Worm (Caenorhabditis elegans) whole organism, late embryonic: ENCODE data around the gene C05C12.6.
A peak's percentile ranks its signal among the peaks of the same experiment; 100 is the strongest.

ENCODE experiments used
- C08G9.2 ChIP-seq: sonication (generic microtip); optimal IDR thresholded peaks from 2 replicates; lab custom pipeline; 2016; ENCODE audit warnings: mild to moderate bottlenecking, missing genetic modification characterization, moderate library complexity, missing compliant biosample characterization
- F13H6.1 ChIP-seq: sonication (generic microtip); optimal IDR thresholded peaks from 2 replicates; lab custom pipeline; 2016; ENCODE audit warnings: missing genetic modification characterization, missing compliant biosample characterization
- T23F11.4 ChIP-seq: fragments of 200-800 bp; sonication (Bioruptor generic); optimal IDR thresholded peaks from 2 replicates; lab custom pipeline; 2018; ENCODE audit warnings: mild to moderate bottlenecking, missing genetic modification characterization, missing compliant biosample characterization
- Y22D7AL.16 ChIP-seq: sonication (generic microtip); optimal IDR thresholded peaks from 2 replicates; lab custom pipeline; 2016; ENCODE audit warnings: missing genetic modification characterization, missing compliant biosample characterization
- ahr-1 ChIP-seq: sonication (generic microtip); optimal IDR thresholded peaks from 2 replicates; lab custom pipeline; 2016; ENCODE audit warnings: missing genetic modification characterization, missing compliant biosample characterization
- ceh-14 ChIP-seq: sonication (generic microtip); optimal IDR thresholded peaks from 2 replicates; lab custom pipeline; 2016; ENCODE audit warnings: missing genotype, missing genetic modification characterization, missing compliant biosample characterization
- ceh-19 ChIP-seq: fragments of 200-800 bp; sonication (Bioruptor generic); optimal IDR thresholded peaks from 2 replicates; lab custom pipeline; 2018; ENCODE audit warnings: mild to moderate bottlenecking, missing genetic modification characterization, missing compliant biosample characterization
- ceh-2 ChIP-seq: sonication (generic microtip); optimal IDR thresholded peaks from 2 replicates; lab custom pipeline; 2016; ENCODE audit warnings: missing genotype, missing genetic modification characterization, missing compliant biosample characterization
- ceh-24 ChIP-seq: sonication (generic microtip); optimal IDR thresholded peaks from 2 replicates; lab custom pipeline; 2016; ENCODE audit warnings: mild to moderate bottlenecking, missing genetic modification characterization, missing compliant biosample characterization
- ceh-30 ChIP-seq: fragments of 150-350 bp; optimal IDR thresholded peaks from 2 replicates; lab custom pipeline; 2014; ENCODE audit warnings: missing biosample characterization, missing genetic modification characterization
- ceh-31 ChIP-seq: sonication (generic microtip); optimal IDR thresholded peaks from 2 replicates; lab custom pipeline; 2016; ENCODE audit warnings: missing genetic modification characterization, missing compliant biosample characterization
- ceh-45 ChIP-seq: fragments of 200-800 bp; sonication (Bioruptor generic); IDR thresholded peaks from 2 replicates; pipeline ENCODE4 v1.3.6; 2022; ENCODE audit warnings: missing genetic modification reagents, missing genetic modification characterization, missing compliant biosample characterization
- che-1 ChIP-seq: sonication (generic microtip); optimal IDR thresholded peaks from 2 replicates; lab custom pipeline; 2016; ENCODE audit warnings: mild to moderate bottlenecking, missing genetic modification characterization, missing compliant biosample characterization
- dve-1 ChIP-seq: sonication (generic microtip); optimal IDR thresholded peaks from 2 replicates; lab custom pipeline; 2017; ENCODE audit warnings: antibody characterized with exemption, mild to moderate bottlenecking, missing genetic modification characterization, missing compliant biosample characterization
- elt-2 ChIP-seq: sonication (generic microtip); optimal IDR thresholded peaks from 2 replicates; lab custom pipeline; 2016; ENCODE audit warnings: missing genetic modification reagents, missing genetic modification characterization, missing compliant biosample characterization
- fax-1 ChIP-seq: sonication (generic microtip); optimal IDR thresholded peaks from 2 replicates; lab custom pipeline; 2016; ENCODE audit warnings: missing genotype, missing genetic modification characterization, missing compliant biosample characterization
- fkh-6 ChIP-seq: sonication (generic microtip); optimal IDR thresholded peaks from 2 replicates; lab custom pipeline; 2016; ENCODE audit warnings: missing genetic modification characterization, missing compliant biosample characterization
- gmeb-2 ChIP-seq: sonication (generic microtip); optimal IDR thresholded peaks from 2 replicates; lab custom pipeline; 2016; ENCODE audit warnings: missing genetic modification characterization, inconsistent platforms, missing compliant biosample characterization
- hlh-13 ChIP-seq: fragments of 200-800 bp; sonication (Bioruptor generic); optimal IDR thresholded peaks from 2 replicates; lab custom pipeline; 2018; ENCODE audit warnings: mild to moderate bottlenecking, missing genetic modification characterization, missing compliant biosample characterization
- hlh-30 ChIP-seq: sonication (generic microtip); optimal IDR thresholded peaks from 2 replicates; lab custom pipeline; 2017; ENCODE audit warnings: antibody characterized with exemption, missing genetic modification characterization, missing compliant biosample characterization; ENCODE audit not compliant: insufficient read depth
- hlh-6 ChIP-seq: sonication (generic microtip); optimal IDR thresholded peaks from 2 replicates; lab custom pipeline; 2016; ENCODE audit warnings: missing genotype, missing genetic modification characterization, missing compliant biosample characterization
- lim-6 ChIP-seq: sonication (generic microtip); optimal IDR thresholded peaks from 2 replicates; lab custom pipeline; 2016; ENCODE audit warnings: missing genetic modification characterization, missing compliant biosample characterization
- lin-11 ChIP-seq: fragments of 200-800 bp; sonication (Bioruptor generic); optimal IDR thresholded peaks from 2 replicates; lab custom pipeline; 2018; ENCODE audit warnings: mild to moderate bottlenecking, missing genetic modification characterization, missing compliant biosample characterization
- madf-2 ChIP-seq: sonication (generic microtip); optimal IDR thresholded peaks from 2 replicates; lab custom pipeline; 2017; ENCODE audit warnings: missing genetic modification characterization, missing compliant biosample characterization
- nhr-11 ChIP-seq: fragments of 150-350 bp; optimal IDR thresholded peaks from 2 replicates; lab custom pipeline; 2014; ENCODE audit warnings: missing biosample characterization, missing genetic modification characterization
- nhr-232 ChIP-seq: sonication (generic microtip); optimal IDR thresholded peaks from 2 replicates; lab custom pipeline; 2016; ENCODE audit warnings: missing genetic modification characterization, missing compliant biosample characterization
- npax-4 ChIP-seq: sonication (generic microtip); optimal IDR thresholded peaks from 2 replicates; lab custom pipeline; 2016; ENCODE audit warnings: missing genetic modification characterization, missing compliant biosample characterization
- odd-2 ChIP-seq: sonication (generic microtip); optimal IDR thresholded peaks from 2 replicates; lab custom pipeline; 2017; ENCODE audit warnings: antibody characterized with exemption, mild to moderate bottlenecking, missing genetic modification characterization, missing compliant biosample characterization
- pag-3 ChIP-seq: sonication (generic microtip); optimal IDR thresholded peaks from 2 replicates; lab custom pipeline; 2016; ENCODE audit warnings: missing compliant biosample characterization, missing genetic modification characterization, borderline replicate concordance
- pat-9 ChIP-seq: fragments of 200-800 bp; sonication (Bioruptor generic); optimal IDR thresholded peaks from 2 replicates; lab custom pipeline; 2018; ENCODE audit warnings: mild to moderate bottlenecking, missing genetic modification characterization, moderate library complexity, missing compliant biosample characterization
- pros-1 ChIP-seq: fragments of 150-350 bp; optimal IDR thresholded peaks from 2 replicates; lab custom pipeline; 2014; ENCODE audit warnings: missing biosample characterization, missing genetic modification reagents, missing genetic modification characterization
- rnt-1 ChIP-seq: sonication (generic microtip); optimal IDR thresholded peaks from 2 replicates; lab custom pipeline; 2016; ENCODE audit warnings: missing genetic modification characterization, missing compliant biosample characterization
- sox-2 ChIP-seq: fragments of 200-800 bp; sonication (Bioruptor generic); IDR thresholded peaks from 2 replicates; pipeline ENCODE4 v1.3.6; 2022; ENCODE audit warnings: missing genetic modification reagents, missing genetic modification characterization, missing compliant biosample characterization
- ttx-3 ChIP-seq: sonication (generic microtip); optimal IDR thresholded peaks from 2 replicates; lab custom pipeline; 2016; ENCODE audit warnings: missing genetic modification reagents, missing genetic modification characterization, missing compliant biosample characterization
- unc-55 ChIP-seq: sonication (generic microtip); optimal IDR thresholded peaks from 2 replicates; lab custom pipeline; 2017; ENCODE audit warnings: missing biosample characterization, missing genetic modification reagents, missing genetic modification characterization
- zip-5 ChIP-seq: sonication (generic microtip); optimal IDR thresholded peaks from 2 replicates; lab custom pipeline; 2016; ENCODE audit warnings: missing genetic modification characterization, missing compliant biosample characterization
- ztf-16 ChIP-seq: sonication (generic microtip); optimal IDR thresholded peaks from 2 replicates; lab custom pipeline; 2017; ENCODE audit warnings: missing genetic modification characterization, missing compliant biosample characterization

C05C12.6 gene

DNA sequence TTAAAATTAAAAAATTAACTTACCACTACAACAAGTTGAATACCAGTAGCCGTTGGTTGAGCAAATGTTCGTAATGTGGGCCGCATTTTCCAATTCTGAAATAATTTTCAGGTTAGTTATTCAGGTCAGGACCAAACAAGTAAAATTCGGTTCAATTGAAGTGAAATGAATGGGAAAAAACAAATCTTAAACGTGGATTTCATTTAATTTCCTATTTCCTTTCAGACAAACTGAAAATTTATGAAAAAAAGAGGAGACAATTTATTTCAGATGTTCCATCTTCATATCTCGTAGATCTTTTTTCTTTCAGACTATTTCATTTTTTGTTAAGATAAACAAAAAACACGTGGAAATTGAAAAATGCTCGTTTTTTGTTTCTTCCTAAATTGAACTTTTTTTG is at the start of gene C05C12.6:
Gene C05C12.6, minus strand, starts transcription at position 101 of the 400 bp plus-strand sequence.
- TF ChIP-seq ztf-16 (tag; lab: Kevin White, UChicago): no peak
- TF ChIP-seq lim-6: no peak
- no peak for TF ChIP-seq ceh-30 (tag; lab: Kevin White, UChicago)
- no peak for TF ChIP-seq F13H6.1 (tag; lab: Kevin White, UChicago)
- TF ChIP-seq madf-2 (tag; lab: Kevin White, UChicago): no peak
- TF ChIP-seq hlh-13 (GFP tag; lab: Kevin White, UChicago): no peak
- no peak for TF ChIP-seq zip-5 (tag; lab: Kevin White, UChicago)
- TF ChIP-seq Y22D7AL.16: no peak
- TF ChIP-seq odd-2 (tag; lab: Kevin White, UChicago): no peak
- no peak for TF ChIP-seq ahr-1
- no peak for TF ChIP-seq hlh-30
- TF ChIP-seq C08G9.2 (tag; lab: Kevin White, UChicago): no peak
- TF ChIP-seq elt-2 (tag; lab: Kevin White, UChicago): no peak
- no peak for TF ChIP-seq dve-1 (tag; lab: Kevin White, UChicago)
- TF ChIP-seq ceh-2 (tag; lab: Kevin White, UChicago): no peak
- TF ChIP-seq T23F11.4 (GFP tag; lab: Kevin White, UChicago): no peak
- no peak for TF ChIP-seq ceh-19 (GFP tag; lab: Kevin White, UChicago)
- no peak for TF ChIP-seq nhr-232 (tag; lab: Kevin White, UChicago)
- TF ChIP-seq ceh-24 (tag; lab: Kevin White, UChicago): no peak

DNA sequence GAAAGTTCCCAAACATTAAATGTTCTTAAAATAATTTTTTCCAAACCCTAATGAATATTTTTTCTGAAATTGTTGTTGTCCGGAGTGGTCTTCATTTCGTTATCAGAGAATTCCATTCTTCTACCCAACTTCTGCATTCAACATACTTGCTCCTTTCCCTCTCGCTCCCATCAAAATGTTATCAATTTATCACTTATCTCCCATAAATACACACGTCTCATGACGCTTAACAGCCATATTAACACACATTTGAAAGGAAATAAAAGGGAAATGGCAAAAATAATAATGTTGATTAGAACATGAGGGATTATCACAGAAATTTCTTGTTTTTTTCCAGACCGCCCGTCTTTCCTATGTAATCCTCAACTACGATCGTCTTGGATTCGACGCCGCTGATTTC is 47.7 kb upstream of the C05C12.6 start:
- TF ChIP-seq dve-1 (tag; lab: Kevin White, UChicago): no peak
- no peak for TF ChIP-seq pros-1
- TF ChIP-seq ahr-1: no peak
- TF ChIP-seq ztf-16 (tag; lab: Kevin White, UChicago): no peak
- TF ChIP-seq elt-2 (tag; lab: Kevin White, UChicago): peak; percentile 54
- TF ChIP-seq nhr-232 (tag; lab: Kevin White, UChicago): no peak
- TF ChIP-seq ceh-45 (GFP tag; lab: Robert Waterston, UW): no peak
- no peak for TF ChIP-seq ceh-14 (tag; lab: Kevin White, UChicago)

DNA sequence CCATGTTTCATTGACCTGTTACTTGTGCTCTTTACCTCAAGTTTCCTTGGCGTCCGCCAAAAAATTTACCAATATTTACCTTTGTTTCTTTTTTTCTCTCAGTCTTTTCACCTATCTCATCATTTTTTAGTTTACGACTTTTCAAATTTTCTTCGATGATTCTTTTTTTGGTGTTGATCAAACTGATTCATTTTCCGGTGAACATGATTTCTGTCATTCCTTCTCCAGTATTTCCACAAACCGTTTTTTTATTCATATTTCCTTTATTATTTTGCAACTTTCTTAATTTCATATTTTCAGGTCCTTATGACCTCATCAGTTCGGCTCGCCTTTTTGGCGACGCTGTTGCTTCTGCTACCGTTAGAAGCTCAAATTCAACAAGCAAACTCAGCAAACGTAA is 46.2 kb upstream of the C05C12.6 start, which contains the start of gene F54D1.6:
Gene F54D1.6, plus strand, starts transcription at position 301 of the 400 bp plus-strand sequence.
- TF ChIP-seq hlh-6 (tag; lab: Kevin White, UChicago) (no peak), hlh-13 (GFP tag; lab: Kevin White, UChicago) (no peak), che-1 (tag; lab: Kevin White, UChicago) (no peak), ceh-31 (tag; lab: Kevin White, UChicago) (no peak), ttx-3 (tag; lab: Kevin White, UChicago) (no peak), fkh-6 (tag; lab: Kevin White, UChicago) (no peak), pag-3 (tag; lab: Kevin White, UChicago) (no peak), npax-4 (tag; lab: Kevin White, UChicago) (no peak), rnt-1 (tag; lab: Kevin White, UChicago) (no peak), fax-1 (tag; lab: Kevin White, UChicago) (no peak), gmeb-2 (tag; lab: Kevin White, UChicago) (no peak), lin-11 (tag; lab: Kevin White, UChicago) (no peak), zip-5 (tag; lab: Kevin White, UChicago) (no peak), hlh-30 (no peak), pros-1 (no peak), ceh-24 (tag; lab: Kevin White, UChicago) (no peak), nhr-11 (tag; lab: Kevin White, UChicago) (no peak), pat-9 (tag; lab: Kevin White, UChicago) (no peak), unc-55 (GFP tag; lab: Kevin White, UChicago) (no peak), sox-2 (GFP tag; lab: Robert Waterston, UW) (no peak)
